Worm (Caenorhabditis elegans): ENCODE data around the gene twk-22.

ce11 chrX:16363637-16364036, 57.4 kb downstream of the twk-22 start:
- TF ChIP-seq aly-2 (tag; optimal IDR thresholded peaks at IDR 0.05) = no peak
- no peak for TF ChIP-seq mdl-1 (tag; optimal IDR thresholded peaks at IDR 0.05)
- no peak for TF ChIP-seq nhr-237 (tag; optimal IDR thresholded peaks at IDR 0.05)
- TF ChIP-seq blmp-1 (tag; optimal IDR thresholded peaks at IDR 0.05) = no peak
- TF ChIP-seq xbp-1 (tag; optimal IDR thresholded peaks at IDR 0.05) = no peak
- TF ChIP-seq ceh-82 (tag; optimal IDR thresholded peaks at IDR 0.05) = no peak
- TF ChIP-seq alr-1 (tag; optimal IDR thresholded peaks at IDR 0.05; ENCODE audit: borderline replicate concordance) = no peak

All from whole organism, L1 larva.